Fruit fly (Drosophila melanogaster): ENCODE results near the gene CG5961.
"Not testable (repeated sequence)": the region's sequence is repeated elsewhere in the genome, so short reads cannot be mapped to it uniquely, and the experiment has no call there.

dm6 chr3R:12508776-12509175, 48.7 kb upstream of the CG5961 start, which contains the start of gene Hsp70Bc:
- not testable (repeated sequence) for TF ChIP-seq tj, ovo, CG12768, CG5204 (GFP tag; optimal IDR thresholded peaks at IDR 0.05)

Data from whole organism, adult.